Fruit fly (Drosophila melanogaster): ENCODE results near the gene CG34150.

The CG34150 gene

dm6 chr3R:24829887-24830351, 15.9 kb downstream of the CG34150 start, which contains the start of the genes Kaz and CG43273 (continued):
- no peak for TF ChIP-seq Awh (GFP tag; IDR thresholded peaks at IDR 0.05)
- no peak for TF ChIP-seq Bdp1 (GFP tag; optimal IDR thresholded peaks at IDR 0.05)
- no peak for TF ChIP-seq CG2875 (GFP tag; optimal IDR thresholded peaks at IDR 0.05)
- no peak for TF ChIP-seq E2f2 (GFP tag; IDR thresholded peaks at IDR 0.05)
- peak; percentile 42 for TF ChIP-seq CG4820 (GFP tag; optimal IDR thresholded peaks at IDR 0.05)
- TF ChIP-seq pb (GFP tag; optimal IDR thresholded peaks at IDR 0.05) = no peak
- peak; percentile 55 for TF ChIP-seq CG33557 (GFP tag; optimal IDR thresholded peaks at IDR 0.05)
- TF ChIP-seq nau (GFP tag; optimal IDR thresholded peaks at IDR 0.05) = no peak
- TF ChIP-seq CG18764 (GFP tag; optimal IDR thresholded peaks at IDR 0.05) = no peak
- TF ChIP-seq Six4 (GFP tag; optimal IDR thresholded peaks at IDR 0.05) = peak; percentile 40
- TF ChIP-seq gfzf (GFP tag; optimal IDR thresholded peaks at IDR 0.05) = no peak
- peak; percentile 69 for TF ChIP-seq YL-1 (GFP tag; optimal IDR thresholded peaks at IDR 0.05)
- no peak for TF ChIP-seq CG12071 (GFP tag; optimal IDR thresholded peaks at IDR 0.05)
- TF ChIP-seq seq (GFP tag; IDR thresholded peaks at IDR 0.05) = no peak
- TF ChIP-seq Fer3 (tag; optimal IDR thresholded peaks at IDR 0.05) = no peak
- TF ChIP-seq CG17186 (GFP tag; optimal IDR thresholded peaks at IDR 0.05) = peak; percentile 44
- no peak for TF ChIP-seq CG14441 (GFP tag; IDR thresholded peaks at IDR 0.05)
- peak; percentile 43 for TF ChIP-seq Sin3A (optimal IDR thresholded peaks at IDR 0.05)
- no peak for TF ChIP-seq mirr (GFP tag; optimal IDR thresholded peaks at IDR 0.05)
- TF ChIP-seq Hmr (GFP tag; optimal IDR thresholded peaks at IDR 0.05) = peak; percentile 42
- TF ChIP-seq Hey (tag; optimal IDR thresholded peaks at IDR 0.05) = no peak
- TF ChIP-seq CG17802 (tag; optimal IDR thresholded peaks at IDR 0.05) = no peak
- TF ChIP-seq CG15514 (GFP tag; optimal IDR thresholded peaks at IDR 0.05) = peak; percentile 37
- TF ChIP-seq dysf (GFP tag; IDR thresholded peaks at IDR 0.05) = peak; percentile 56; the same call in 1 of the 3 replicates
- no peak for TF ChIP-seq corto (GFP tag; optimal IDR thresholded peaks at IDR 0.05)
- TF ChIP-seq nerfin-1 (tag; optimal IDR thresholded peaks at IDR 0.05) = no peak
- peak in 1 of 2 experiments; percentile 13 for TF ChIP-seq Hr51 (GFP tag; optimal IDR thresholded peaks at IDR 0.05)
- no peak for TF ChIP-seq croc (GFP tag; conservative IDR thresholded peaks at IDR 0.05)
- TF ChIP-seq HLH54F (GFP tag; optimal IDR thresholded peaks at IDR 0.05) = no peak
- peak in 1 of 2 experiments; percentile 68 for TF ChIP-seq dpn (GFP tag; optimal IDR thresholded peaks at IDR 0.05)
- TF ChIP-seq dimm (GFP tag; IDR thresholded peaks at IDR 0.05) = no peak
- TF ChIP-seq CG32767 (GFP tag; IDR thresholded peaks at IDR 0.05) = no peak; the same call in 1 of the 2 replicates
- TF ChIP-seq usp (GFP tag; optimal IDR thresholded peaks at IDR 0.05) = no peak
- TF ChIP-seq ap (GFP tag; IDR thresholded peaks at IDR 0.05) = no peak
- TF ChIP-seq nom (GFP tag; optimal IDR thresholded peaks at IDR 0.05) = no peak
- peak in 1 of 2 experiments; percentile 28 for TF ChIP-seq tll (GFP tag; optimal IDR thresholded peaks at IDR 0.05)
- no peak for TF ChIP-seq HLH3B (GFP tag; IDR thresholded peaks at IDR 0.05)
- no peak for TF ChIP-seq CG4854 (GFP tag; optimal IDR thresholded peaks at IDR 0.05)
- TF ChIP-seq Side (GFP tag; optimal IDR thresholded peaks at IDR 0.05) = no peak
- no peak for TF ChIP-seq CG11504 (tag; optimal IDR thresholded peaks at IDR 0.05)
- no peak for TF ChIP-seq maf-S (GFP tag; optimal IDR thresholded peaks at IDR 0.05)
- no peak for TF ChIP-seq CG9797 (GFP tag; optimal IDR thresholded peaks at IDR 0.05)
- TF ChIP-seq CG7963 (GFP tag; IDR thresholded peaks at IDR 0.05; ENCODE audit: partially characterized antibody) = no peak
- no peak for TF ChIP-seq crol (GFP tag; IDR thresholded peaks at IDR 0.05)
- no peak for TF ChIP-seq kah (GFP tag; optimal IDR thresholded peaks at IDR 0.05)
- TF ChIP-seq Ptx1 (GFP tag; IDR thresholded peaks at IDR 0.05) = peak; percentile 75
- TF ChIP-seq nmo (GFP tag; optimal IDR thresholded peaks at IDR 0.05) = peak; percentile 83
- no peak for TF ChIP-seq CG11247 (GFP tag; IDR thresholded peaks at IDR 0.05)
- TF ChIP-seq CG15601 (tag; optimal IDR thresholded peaks at IDR 0.05) = peak; percentile 43
- TF ChIP-seq CG4424 (GFP tag; optimal IDR thresholded peaks at IDR 0.05) = peak; percentile 51
- TF ChIP-seq CG8924 (tag; optimal IDR thresholded peaks at IDR 0.05) = peak; percentile 74

All from whole organism, embryonic.